Fruit fly (Drosophila melanogaster) whole organism, embryonic: ENCODE results near the gene CG4278.

ENCODE experiments used
- Atf6 ChIP-seq: fragments of 200-800 bp; sonication (Bioruptor generic); IDR thresholded peaks from 2 replicates; pipeline ENCODE4 v1.3.6; 2022; ENCODE audit warnings: missing biosample characterization, missing genetic modification characterization
- CG10209 ChIP-seq: fragments of 200-800 bp; sonication (Bioruptor generic); optimal IDR thresholded peaks from 3 replicates; lab custom pipeline; 2017; ENCODE audit warnings: missing biosample characterization, mild to moderate bottlenecking, missing genetic modification characterization, missing genetic modification reagents
- CG11504 ChIP-seq: fragments of 200-800 bp; sonication (Bioruptor generic); optimal IDR thresholded peaks from 3 replicates; lab custom pipeline; 2019; ENCODE audit warnings: missing biosample characterization, mild to moderate bottlenecking, missing genetic modification characterization, moderate library complexity
- CG12071 ChIP-seq: fragments of 200-800 bp; sonication (Bioruptor generic); optimal IDR thresholded peaks from 3 replicates; lab custom pipeline; 2018; ENCODE audit warnings: missing biosample characterization, mild to moderate bottlenecking, missing genetic modification characterization
- CG1233 ChIP-seq: fragments of 200-800 bp; sonication (Bioruptor generic); optimal IDR thresholded peaks from 4 replicates; lab custom pipeline; 2018; ENCODE audit warnings: missing biosample characterization, mild to moderate bottlenecking, missing genetic modification characterization
- CG12659 ChIP-seq: fragments of 200-800 bp; sonication (Bioruptor generic); optimal IDR thresholded peaks from 3 replicates; lab custom pipeline; 2017; ENCODE audit warnings: mild to moderate bottlenecking, missing biosample characterization, missing genetic modification reagents, missing genetic modification characterization
- CG12942 ChIP-seq: fragments of 200-800 bp; sonication (Bioruptor generic); optimal IDR thresholded peaks from 3 replicates; lab custom pipeline; 2016; ENCODE audit warnings: missing biosample characterization, missing genetic modification characterization
- CG13296 ChIP-seq: fragments of 200-800 bp; sonication (Bioruptor generic); optimal IDR thresholded peaks from 3 replicates; lab custom pipeline; 2018; ENCODE audit warnings: missing biosample characterization, mild to moderate bottlenecking, missing genetic modification characterization
- CG16813 ChIP-seq: fragments of 200-800 bp; sonication (Bioruptor generic); IDR thresholded peaks from 3 replicates; pipeline ENCODE4 v1.3.6; 2022; ENCODE audit warnings: missing biosample characterization, missing genetic modification characterization; ENCODE audit not compliant: partially characterized antibody
- CG18011 ChIP-seq: fragments of 200-800 bp; sonication (Bioruptor generic); optimal IDR thresholded peaks from 2 replicates; lab custom pipeline; 2017; ENCODE audit warnings: missing biosample characterization, missing genetic modification characterization, mild to moderate bottlenecking, moderate library complexity, missing genotype
- CG2889 ChIP-seq: fragments of 200-800 bp; sonication (Bioruptor generic); IDR thresholded peaks from 3 replicates; pipeline ENCODE4 v1.3.6; 2022; ENCODE audit warnings: missing biosample characterization, missing genetic modification characterization
- CG4404 ChIP-seq: fragments of 200-800 bp; sonication (Bioruptor generic); IDR thresholded peaks from 2 replicates; pipeline ENCODE4 v1.3.6; 2022; ENCODE audit warnings: missing biosample characterization, missing genetic modification characterization
- CG6175 ChIP-seq: fragments of 200-800 bp; sonication (Bioruptor generic); IDR thresholded peaks from 3 replicates; pipeline ENCODE4 v1.3.6; 2022; ENCODE audit warnings: missing biosample characterization, missing genetic modification characterization
- CG6683 ChIP-seq: fragments of 200-800 bp; sonication (Bioruptor generic); optimal IDR thresholded peaks from 2 replicates; lab custom pipeline; 2017; ENCODE audit warnings: missing biosample characterization, mild to moderate bottlenecking, missing genetic modification characterization, missing genetic modification reagents
- CG8478 ChIP-seq: fragments of >200 bp; optimal IDR thresholded peaks from 2 replicates; lab custom pipeline; 2018
- CG9609 ChIP-seq: fragments of 200-800 bp; sonication (Bioruptor generic); optimal IDR thresholded peaks from 3 replicates; lab custom pipeline; 2016; ENCODE audit warnings: missing biosample characterization, missing genetic modification characterization
- CG9727 ChIP-seq: fragments of 200-800 bp; sonication (Bioruptor generic); optimal IDR thresholded peaks from 3 replicates; lab custom pipeline; 2017; ENCODE audit warnings: missing biosample characterization, mild to moderate bottlenecking, missing genetic modification characterization
- CrebB ChIP-seq: fragments of 200-800 bp; sonication (Bioruptor generic); optimal IDR thresholded peaks from 3 replicates; lab custom pipeline; 2018; ENCODE audit warnings: missing biosample characterization, mild to moderate bottlenecking, missing genetic modification characterization
- Dfd ChIP-seq, 2 experiments: fragments of >200 bp; optimal IDR thresholded peaks; 2 replicates each; lab custom pipeline; 2017; ENCODE audit warnings: missing biosample characterization in 2 of 2, missing genetic modification characterization in 2 of 2
- Dll ChIP-seq: fragments of 200-800 bp; sonication (Bioruptor generic); IDR thresholded peaks from 4 replicates; pipeline ENCODE4 v1.3.6; 2022; ENCODE audit warnings: missing biosample characterization, missing genetic modification characterization; ENCODE audit not compliant: partially characterized antibody
- Dp ChIP-seq: fragments of 200-800 bp; sonication (Bioruptor generic); optimal IDR thresholded peaks from 2 replicates; lab custom pipeline; 2018; ENCODE audit warnings: missing biosample characterization, mild to moderate bottlenecking, missing genetic modification characterization, moderate library complexity
- E2f2 ChIP-seq: fragments of 200-800 bp; sonication (Bioruptor generic); IDR thresholded peaks from 2 replicates; pipeline ENCODE4 v1.3.6; 2022; ENCODE audit warnings: missing biosample characterization, missing genetic modification characterization
- Fer2 ChIP-seq: fragments of 200-800 bp; sonication (Bioruptor generic); optimal IDR thresholded peaks from 2 replicates; lab custom pipeline; 2018; ENCODE audit warnings: missing biosample characterization, mild to moderate bottlenecking, missing genetic modification characterization, moderate library complexity
- Hmx ChIP-seq: fragments of 200-800 bp; sonication (Bioruptor generic); optimal IDR thresholded peaks from 2 replicates; lab custom pipeline; 2016; ENCODE audit warnings: missing biosample characterization, missing genetic modification characterization
- Hsf ChIP-seq: fragments of 200-800 bp; sonication (Bioruptor generic); optimal IDR thresholded peaks from 3 replicates; lab custom pipeline; 2016; ENCODE audit warnings: missing biosample characterization, missing genetic modification characterization
- Lim3 ChIP-seq: fragments of 200-800 bp; sonication (Bioruptor generic); IDR thresholded peaks from 2 replicates; pipeline ENCODE4 v1.3.6; 2022; ENCODE audit warnings: missing biosample characterization, missing genetic modification characterization
- Meics ChIP-seq: fragments of 200-800 bp; sonication (Bioruptor generic); optimal IDR thresholded peaks from 2 replicates; lab custom pipeline; 2017; ENCODE audit warnings: missing biosample characterization, mild to moderate bottlenecking, missing genetic modification characterization
- Nf-YA ChIP-seq: fragments of 200-800 bp; sonication (Bioruptor generic); IDR thresholded peaks from 2 replicates; pipeline ENCODE4 v1.3.6; 2022; ENCODE audit warnings: missing biosample characterization, missing genetic modification characterization
- Oli ChIP-seq: fragments of 200-800 bp; sonication (Bioruptor generic); optimal IDR thresholded peaks from 2 replicates; lab custom pipeline; 2018; ENCODE audit warnings: missing biosample characterization, mild to moderate bottlenecking, missing genetic modification characterization, moderate library complexity
- PHDP ChIP-seq: fragments of 200-800 bp; sonication (Bioruptor generic); optimal IDR thresholded peaks from 3 replicates; lab custom pipeline; 2018; ENCODE audit warnings: missing biosample characterization, mild to moderate bottlenecking, missing genetic modification characterization, moderate library complexity
- Rfx ChIP-seq: fragments of 200-800 bp; sonication (Bioruptor generic); IDR thresholded peaks from 2 replicates; pipeline ENCODE4 v1.3.6; 2022; ENCODE audit warnings: missing biosample characterization, missing genetic modification characterization
- dm ChIP-seq: fragments of 200-800 bp; sonication (Bioruptor generic); optimal IDR thresholded peaks from 3 replicates; lab custom pipeline; 2016; ENCODE audit warnings: missing biosample characterization, missing genetic modification characterization
- fd96Cb ChIP-seq: fragments of 200-800 bp; sonication (Bioruptor generic); optimal IDR thresholded peaks from 2 replicates; lab custom pipeline; 2018; ENCODE audit warnings: missing biosample characterization, mild to moderate bottlenecking, missing genetic modification characterization, moderate library complexity
- gem ChIP-seq: fragments of 200-800 bp; sonication (Bioruptor generic); optimal IDR thresholded peaks from 2 replicates; lab custom pipeline; 2019; ENCODE audit warnings: missing biosample characterization, mild to moderate bottlenecking, missing genetic modification characterization, moderate library complexity
- h ChIP-seq: fragments of >200 bp; optimal IDR thresholded peaks from 2 replicates; lab custom pipeline; 2017
- ham ChIP-seq: fragments of 200-800 bp; sonication (Bioruptor generic); IDR thresholded peaks from 2 replicates; pipeline ENCODE4 v1.3.6; 2022; ENCODE audit warnings: missing biosample characterization, missing genetic modification characterization
- inv ChIP-seq: fragments of 200-800 bp; sonication (Bioruptor generic); IDR thresholded peaks from 2 replicates; pipeline ENCODE4 v1.3.6; 2022; ENCODE audit warnings: missing biosample characterization, missing genetic modification characterization; ENCODE audit not compliant: partially characterized antibody
- lbe ChIP-seq: fragments of 200-800 bp; sonication (Bioruptor generic); optimal IDR thresholded peaks from 2 replicates; lab custom pipeline; 2016; ENCODE audit warnings: missing biosample characterization, mild to moderate bottlenecking, missing genetic modification characterization
- nerfin-2 ChIP-seq: fragments of 200-800 bp; sonication (Bioruptor generic); IDR thresholded peaks from 2 replicates; pipeline ENCODE4 v1.3.6; 2022; ENCODE audit warnings: missing biosample characterization, missing genetic modification characterization; ENCODE audit not compliant: partially characterized antibody
- nom ChIP-seq: fragments of 200-800 bp; sonication (Bioruptor generic); optimal IDR thresholded peaks from 2 replicates; lab custom pipeline; 2017; ENCODE audit warnings: missing biosample characterization, missing genetic modification characterization, mild to moderate bottlenecking, moderate library complexity, missing genetic modification reagents
- otp ChIP-seq: fragments of 200-800 bp; sonication (Bioruptor generic); IDR thresholded peaks from 3 replicates; pipeline ENCODE4, ENCODE4 v1.3.6; 2022; ENCODE audit warnings: missing biosample characterization, missing genetic modification characterization
- pzg ChIP-seq: fragments of 200-800 bp; sonication (Bioruptor generic); optimal IDR thresholded peaks from 3 replicates; lab custom pipeline; 2018; ENCODE audit warnings: missing biosample characterization, mild to moderate bottlenecking, missing genetic modification characterization, moderate library complexity
- ranshi ChIP-seq: fragments of 200-800 bp; sonication (Bioruptor generic); IDR thresholded peaks from 2 replicates; pipeline ENCODE4 v1.3.6; 2022; ENCODE audit warnings: missing biosample characterization, missing genetic modification characterization
- ro ChIP-seq: fragments of 200-800 bp; sonication (Bioruptor generic); IDR thresholded peaks from 2 replicates; pipeline ENCODE4 v1.3.6; 2022; ENCODE audit warnings: missing biosample characterization, missing genetic modification characterization
- sens-2 ChIP-seq: fragments of 200-800 bp; sonication (Bioruptor generic); IDR thresholded peaks from 2 replicates; pipeline ENCODE4 v1.3.6; 2022; ENCODE audit warnings: missing biosample characterization, missing genetic modification characterization
- sqz ChIP-seq: fragments of 200-800 bp; sonication (Bioruptor generic); optimal IDR thresholded peaks from 3 replicates; lab custom pipeline; 2018; ENCODE audit warnings: missing biosample characterization, mild to moderate bottlenecking, missing genetic modification characterization
- sr ChIP-seq: fragments of 200-800 bp; sonication (Bioruptor generic); IDR thresholded peaks from 3 replicates; pipeline ENCODE4 v1.3.6; 2022; ENCODE audit warnings: missing biosample characterization, missing genetic modification characterization
- tap ChIP-seq: fragments of 200-800 bp; optimal IDR thresholded peaks from 3 replicates; lab custom pipeline; 2019; ENCODE audit warnings: missing biosample characterization, mild to moderate bottlenecking, missing genetic modification characterization, moderate library complexity
- toy ChIP-seq: fragments of 200-800 bp; sonication (Bioruptor generic); IDR thresholded peaks from 2 replicates; pipeline ENCODE4 v1.3.6; 2022; ENCODE audit warnings: missing biosample characterization, missing genetic modification characterization
- wdn ChIP-seq: fragments of 200-800 bp; sonication (Bioruptor generic); IDR thresholded peaks from 2 replicates; pipeline ENCODE4 v1.3.6; 2022; ENCODE audit warnings: missing biosample characterization, missing genetic modification characterization
- zfh2 ChIP-seq: fragments of 200-800 bp; sonication (Bioruptor generic); optimal IDR thresholded peaks from 2 replicates; lab custom pipeline; 2016; ENCODE audit warnings: missing biosample characterization, missing genetic modification characterization

CG4278 gene

dm6 chr2L:16329102-16329520, 2.2 kb downstream of the CG4278 start, which contains the start of gene mRpL4 (continued):
- no peak for TF ChIP-seq CG12071 (GFP tag; lab: Kevin White, UChicago)
- peak; percentile 71 for TF ChIP-seq gem (tag; lab: Kevin White, UChicago)
- TF ChIP-seq CrebB, result no peak
- TF ChIP-seq Nf-YA (GFP tag; lab: Robert Waterston, UW), result no peak
- peak; percentile 27 for TF ChIP-seq fd96Cb (tag; lab: Kevin White, UChicago)
- no peak for TF ChIP-seq Hmx (GFP tag; lab: Kevin White, UChicago)
- TF ChIP-seq CG10209 (GFP tag; lab: Kevin White, UChicago), result peak; percentile 42
- no peak for TF ChIP-seq sr
- TF ChIP-seq CG6683 (GFP tag; lab: Kevin White, UChicago), result no peak
- peak; percentile 99 for TF ChIP-seq CG16813 (GFP tag; lab: Robert Waterston, UW)
- TF ChIP-seq Atf6, result peak; percentile 42; the same call in 1 of the 2 replicates
- TF ChIP-seq ro (GFP tag; lab: Robert Waterston, UW), result no peak
- TF ChIP-seq ham (GFP tag; lab: Robert Waterston, UW), result no peak
- TF ChIP-seq sens-2 (GFP tag; lab: Robert Waterston, UW), result no peak
- peak; percentile 75 for TF ChIP-seq CG9609 (GFP tag; lab: Kevin White, UChicago)
- peak; percentile 48 for TF ChIP-seq CG13296 (GFP tag; lab: Kevin White, UChicago)
- peak; percentile 100 for TF ChIP-seq Meics (GFP tag; lab: Kevin White, UChicago)
- peak; percentile 85 for TF ChIP-seq zfh2 (GFP tag; lab: Kevin White, UChicago)
- peak; percentile 18; the same call in 1 of the 2 replicates for TF ChIP-seq wdn (GFP tag; lab: Robert Waterston, UW)
- TF ChIP-seq Rfx (GFP tag; lab: Robert Waterston, UW), result peak; percentile 81; the same call in 1 of the 2 replicates
- peak; percentile 53; the same call in 1 of the 2 replicates for TF ChIP-seq E2f2 (GFP tag; lab: Robert Waterston, UW)
- TF ChIP-seq nom (GFP tag; lab: Kevin White, UChicago), result no peak
- TF ChIP-seq Lim3 (GFP tag; lab: Robert Waterston, UW), result no peak
- TF ChIP-seq CG8478 (lab: Kevin White, UChicago), result no peak
- TF ChIP-seq dm (GFP tag; lab: Kevin White, UChicago), result peak; percentile 79
- no peak for TF ChIP-seq PHDP
- peak; percentile 51 for TF ChIP-seq CG9727 (GFP tag; lab: Kevin White, UChicago)
- peak; percentile 78 for TF ChIP-seq CG12942 (GFP tag; lab: Kevin White, UChicago)
- no peak for TF ChIP-seq lbe (GFP tag; lab: Kevin White, UChicago)
- no peak for TF ChIP-seq h
- TF ChIP-seq Fer2 (tag; lab: Kevin White, UChicago), result peak; percentile 13
- peak; percentile 99 for TF ChIP-seq Dll (GFP tag; lab: Robert Waterston, UW)
- peak; percentile 37 for TF ChIP-seq tap (tag; lab: Kevin White, UChicago)
- TF ChIP-seq Dfd (GFP tag; optimal IDR thresholded peaks at IDR 0.05; lab: Kevin White, UChicago), result no peak
- TF ChIP-seq inv (GFP tag; lab: Robert Waterston, UW), result peak; percentile 98
- TF ChIP-seq Oli (tag; lab: Kevin White, UChicago), result peak; percentile 17
- TF ChIP-seq Dp (GFP tag; lab: Kevin White, UChicago), result peak; percentile 48
- no peak for TF ChIP-seq CG4404 (GFP tag; lab: Robert Waterston, UW)
- peak; percentile 98 for TF ChIP-seq nerfin-2 (GFP tag; lab: Robert Waterston, UW)
- TF ChIP-seq CG6175 (GFP tag; lab: Robert Waterston, UW), result 0 out of 3 replicates have a peak, but pooled peaks have one; percentile 29
- TF ChIP-seq sqz (GFP tag; lab: Kevin White, UChicago), result no peak
- TF ChIP-seq CG11504 (tag; lab: Kevin White, UChicago), result no peak
- peak; percentile 82 for TF ChIP-seq pzg (GFP tag; lab: Kevin White, UChicago)
- TF ChIP-seq otp (GFP tag; lab: Robert Waterston, UW), result 0 out of 3 replicates have a peak, but pooled peaks have one; percentile 33
- peak; percentile 80 for TF ChIP-seq CG12659 (GFP tag; lab: Kevin White, UChicago)
- peak; percentile 74; the same call in 1 of the 2 replicates for TF ChIP-seq ranshi
- peak; percentile 81 for TF ChIP-seq Hsf (GFP tag; lab: Kevin White, UChicago)
- 0 out of 3 replicates have a peak, but pooled peaks have one; percentile 42 for TF ChIP-seq CG2889 (GFP tag; lab: Robert Waterston, UW)
- peak; percentile 36 for TF ChIP-seq CG18011 (GFP tag; lab: Kevin White, UChicago)
- peak; percentile 44 for TF ChIP-seq CG1233
- no peak for TF ChIP-seq toy (GFP tag; lab: Robert Waterston, UW)
